Fruit fly (Drosophila melanogaster) whole organism, wandering third instar larva: ENCODE data around the gene CG7443.

Experiments
- CrebA ChIP-seq: fragments of 200-800 bp; sonication (Bioruptor generic); optimal IDR thresholded peaks from 2 replicates; lab custom pipeline; 2016; ENCODE audit warnings: missing biosample characterization, mild to moderate bottlenecking, missing genetic modification characterization, borderline replicate concordance
- h ChIP-seq: fragments of 200-800 bp; sonication (Bioruptor generic); optimal IDR thresholded peaks from 3 replicates; lab custom pipeline; 2016; ENCODE audit warnings: missing biosample characterization, mild to moderate bottlenecking, missing genetic modification characterization
- pan ChIP-seq: fragments of >200 bp; optimal IDR thresholded peaks from 2 replicates; lab custom pipeline; 2017
- tai ChIP-seq: sonication (Bioruptor generic); optimal IDR thresholded peaks from 2 replicates; lab custom pipeline; 2016; ENCODE audit warnings: missing biosample characterization, missing genetic modification characterization

DNA sequence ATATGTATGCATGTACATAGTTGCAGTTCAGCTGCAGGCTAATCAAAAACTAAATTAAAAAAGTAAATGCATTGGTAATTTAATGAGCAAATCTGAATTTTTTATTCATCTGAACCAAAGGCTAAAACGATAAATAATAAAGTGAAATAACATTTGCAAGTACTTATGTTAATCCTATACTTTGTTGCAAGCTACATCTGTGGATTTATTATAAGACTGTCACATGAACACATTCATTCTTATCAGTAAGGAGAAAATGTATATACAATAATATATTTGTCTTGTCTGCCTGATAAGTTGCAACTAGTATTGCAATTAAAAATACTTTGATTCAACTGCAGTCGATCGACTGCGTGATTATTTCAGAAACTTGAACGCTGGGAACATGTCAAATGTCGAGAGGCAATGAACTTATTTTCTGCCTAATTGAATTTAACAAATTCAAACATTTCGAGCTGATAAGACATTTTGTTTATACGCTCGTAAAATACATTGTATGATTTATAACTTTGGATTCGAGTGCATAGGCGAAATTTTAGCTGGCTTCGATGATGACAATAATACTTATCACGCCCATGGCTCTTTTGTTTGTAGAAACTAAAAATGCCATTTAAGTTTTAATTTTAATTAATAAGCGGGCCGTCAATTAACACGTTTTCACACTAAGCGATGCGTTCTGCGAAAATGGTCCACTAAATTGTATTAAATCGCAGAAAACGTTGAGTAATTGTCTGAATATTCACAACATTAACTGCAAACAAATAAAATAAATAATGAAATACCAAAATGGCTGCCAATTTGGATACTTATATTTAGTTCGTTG is 4.1 kb downstream of the CG7443 start:
- TF ChIP-seq tai (GFP tag; lab: Kevin White, UChicago) (no peak), CrebA (GFP tag; lab: Kevin White, UChicago) (no peak), h (GFP tag; lab: Kevin White, UChicago) (no peak), pan (lab: Kevin White, UChicago) (no peak)
